Fruit fly (Drosophila melanogaster) whole organism, wandering third instar larva: Measurements from ENCODE around the gene Gr93d.

ENCODE experiments used
- Dif ChIP-seq: fragments of 200-275, 200-300 bp; sonication (Bioruptor generic); optimal IDR thresholded peaks from 2 replicates; lab custom pipeline; 2018; ENCODE audit warnings: missing biosample characterization, missing genetic modification characterization; ENCODE audit not compliant: partially characterized antibody
- Vsx2 ChIP-seq: fragments of 200-300, 225-300 bp; sonication (Bioruptor generic); optimal IDR thresholded peaks from 2 replicates; lab custom pipeline; 2018; ENCODE audit warnings: missing biosample characterization, missing genetic modification characterization; ENCODE audit not compliant: partially characterized antibody
- dmrt93B ChIP-seq: fragments of 200-800 bp; sonication (Bioruptor generic); optimal IDR thresholded peaks from 2 replicates; lab custom pipeline; 2018; ENCODE audit warnings: missing biosample characterization, mild to moderate bottlenecking, missing genetic modification characterization

dm6 chr3R:21893929-21894328 lies 47.5 kb upstream of the Gr93d start:
- TF ChIP-seq dmrt93B (GFP tag; lab: Kevin White, UChicago) (no peak), Dif (no peak), Vsx2 (GFP tag; lab: Kevin White, UChicago) (no peak)
